Fruit fly (Drosophila melanogaster) whole organism, embryonic: ENCODE results near the gene CCHa2.

Experiments used
- ATbp ChIP-seq: fragments of 200-800 bp; sonication (Bioruptor generic); optimal IDR thresholded peaks from 2 replicates; lab custom pipeline; 2017; ENCODE audit warnings: missing biosample characterization, mild to moderate bottlenecking, missing genetic modification characterization, missing genetic modification reagents
- CG10431 ChIP-seq: fragments of 200-800 bp; sonication (Bioruptor generic); optimal IDR thresholded peaks from 3 replicates; lab custom pipeline; 2018; ENCODE audit warnings: missing biosample characterization, mild to moderate bottlenecking, missing genetic modification characterization
- CG11456 ChIP-seq: fragments of 200-800 bp; sonication (Bioruptor generic); IDR thresholded peaks from 3 replicates; pipeline ENCODE4 v1.3.6; 2022; ENCODE audit warnings: missing biosample characterization, missing genetic modification characterization
- CG12659 ChIP-seq: fragments of 200-800 bp; sonication (Bioruptor generic); optimal IDR thresholded peaks from 3 replicates; lab custom pipeline; 2017; ENCODE audit warnings: mild to moderate bottlenecking, missing biosample characterization, missing genetic modification reagents, missing genetic modification characterization
- CG13287 ChIP-seq: fragments of 200-800 bp; sonication (Bioruptor generic); IDR thresholded peaks from 2 replicates; pipeline ENCODE4 v1.3.6; 2022; ENCODE audit warnings: missing biosample characterization, missing genetic modification characterization; ENCODE audit not compliant: partially characterized antibody
- CG14667 ChIP-seq: fragments of 200-800 bp; sonication (Bioruptor generic); IDR thresholded peaks from 2 replicates; pipeline ENCODE4 v1.3.6; 2022; ENCODE audit warnings: missing biosample characterization, missing genetic modification characterization
- CG15011 ChIP-seq: fragments of 200-800 bp; sonication (Bioruptor generic); optimal IDR thresholded peaks from 3 replicates; lab custom pipeline; 2018; ENCODE audit warnings: missing biosample characterization, mild to moderate bottlenecking, missing genetic modification characterization
- CG15269 ChIP-seq: fragments of 200-800 bp; sonication (Bioruptor generic); optimal IDR thresholded peaks from 2 replicates; lab custom pipeline; 2018; ENCODE audit warnings: missing biosample characterization, mild to moderate bottlenecking, missing genetic modification characterization, moderate library complexity
- CG16863 ChIP-seq: fragments of 200-800 bp; sonication (Bioruptor generic); optimal IDR thresholded peaks from 3 replicates; lab custom pipeline; 2016; ENCODE audit warnings: missing biosample characterization, missing genetic modification characterization
- CG17186 ChIP-seq: fragments of 200-800 bp; sonication (Bioruptor generic); optimal IDR thresholded peaks from 3 replicates; lab custom pipeline; 2017; ENCODE audit warnings: missing biosample characterization, missing genetic modification reagents, missing genetic modification characterization
- CG17612 ChIP-seq: fragments of 200-800 bp; sonication (Bioruptor generic); IDR thresholded peaks from 2 replicates; pipeline ENCODE4 v1.3.6; 2022; ENCODE audit warnings: missing biosample characterization, missing genetic modification characterization
- CG18619 ChIP-seq: fragments of 200-800 bp; sonication (Bioruptor generic); optimal IDR thresholded peaks from 3 replicates; lab custom pipeline; 2017; ENCODE audit warnings: missing biosample characterization, mild to moderate bottlenecking, missing genetic modification characterization
- CG2678 ChIP-seq: fragments of 200-800 bp; sonication (Bioruptor generic); optimal IDR thresholded peaks from 3 replicates; lab custom pipeline; 2019; ENCODE audit warnings: missing biosample characterization, mild to moderate bottlenecking, missing genetic modification characterization, moderate library complexity
- CG2889 ChIP-seq: fragments of 200-800 bp; sonication (Bioruptor generic); IDR thresholded peaks from 3 replicates; pipeline ENCODE4 v1.3.6; 2022; ENCODE audit warnings: missing biosample characterization, missing genetic modification characterization
- CG31441 ChIP-seq: fragments of 200-800 bp; sonication (Bioruptor generic); IDR thresholded peaks from 2 replicates; pipeline ENCODE4 v1.3.6; 2022; ENCODE audit warnings: missing biosample characterization, missing genetic modification characterization
- CG33213 ChIP-seq: fragments of 200-800 bp; sonication (Bioruptor generic); optimal IDR thresholded peaks from 3 replicates; lab custom pipeline; 2016; ENCODE audit warnings: missing biosample characterization, missing genetic modification characterization
- CG34422 ChIP-seq: fragments of 200-800 bp; sonication (Bioruptor generic); IDR thresholded peaks from 3 replicates; pipeline ENCODE4 v1.3.6; 2022; ENCODE audit warnings: missing biosample characterization, missing genetic modification characterization
- CG3838 ChIP-seq: fragments of 200-800 bp; sonication (Bioruptor generic); optimal IDR thresholded peaks from 3 replicates; lab custom pipeline; 2016; ENCODE audit warnings: missing biosample characterization, missing genetic modification characterization
- CG4730 ChIP-seq: fragments of 200-800 bp; sonication (Bioruptor generic); IDR thresholded peaks from 2 replicates; pipeline ENCODE4 v1.3.6; 2022; ENCODE audit warnings: missing biosample characterization, missing genetic modification characterization
- CG7928 ChIP-seq: fragments of 200-800 bp; sonication (Bioruptor generic); optimal IDR thresholded peaks from 2 replicates; lab custom pipeline; 2017; ENCODE audit warnings: missing biosample characterization, mild to moderate bottlenecking, missing genetic modification characterization
- CG8281 ChIP-seq: fragments of 200-800 bp; sonication (Bioruptor generic); optimal IDR thresholded peaks from 2 replicates; lab custom pipeline; 2018; ENCODE audit warnings: missing biosample characterization, mild to moderate bottlenecking, missing genetic modification characterization, moderate library complexity
- D19A ChIP-seq: fragments of 200-800 bp; optimal IDR thresholded peaks from 3 replicates; lab custom pipeline; 2019; ENCODE audit warnings: missing biosample characterization, mild to moderate bottlenecking, missing genetic modification characterization, moderate library complexity
- Dp ChIP-seq: fragments of 200-800 bp; sonication (Bioruptor generic); optimal IDR thresholded peaks from 2 replicates; lab custom pipeline; 2018; ENCODE audit warnings: missing biosample characterization, mild to moderate bottlenecking, missing genetic modification characterization, moderate library complexity
- HLH54F ChIP-seq: fragments of 200-800 bp; sonication (Bioruptor generic); optimal IDR thresholded peaks from 3 replicates; lab custom pipeline; 2016; ENCODE audit warnings: missing biosample characterization, missing genetic modification characterization
- Max ChIP-seq: fragments of 200-800 bp; sonication (Bioruptor generic); optimal IDR thresholded peaks from 2 replicates; lab custom pipeline; 2016; ENCODE audit warnings: missing biosample characterization, mild to moderate bottlenecking, missing genetic modification characterization
- NC2β ChIP-seq: fragments of 200-800 bp; sonication (Bioruptor generic); optimal IDR thresholded peaks from 2 replicates; lab custom pipeline; 2016; ENCODE audit warnings: missing biosample characterization, missing genetic modification characterization
- Opbp ChIP-seq: fragments of 200-800 bp; sonication (Bioruptor generic); IDR thresholded peaks from 3 replicates; pipeline ENCODE4 v1.3.6; 2022; ENCODE audit warnings: missing biosample characterization, missing genetic modification characterization; ENCODE audit not compliant: partially characterized antibody
- Rfx ChIP-seq: fragments of 200-800 bp; sonication (Bioruptor generic); IDR thresholded peaks from 2 replicates; pipeline ENCODE4 v1.3.6; 2022; ENCODE audit warnings: missing biosample characterization, missing genetic modification characterization
- Sox102F ChIP-seq: fragments of 200-800 bp; sonication (Bioruptor generic); optimal IDR thresholded peaks from 2 replicates; lab custom pipeline; 2018; ENCODE audit warnings: missing biosample characterization, mild to moderate bottlenecking, missing genetic modification characterization, moderate library complexity
- Spps ChIP-seq: fragments of 200-800 bp; sonication (Bioruptor generic); optimal IDR thresholded peaks from 2 replicates; lab custom pipeline; 2018; ENCODE audit warnings: missing biosample characterization, mild to moderate bottlenecking, missing genetic modification characterization
- Tbp ChIP-seq: fragments of >200 bp; optimal IDR thresholded peaks from 2 replicates; lab custom pipeline; 2018; ENCODE audit warnings: missing biosample characterization, missing genetic modification characterization
- abd-A ChIP-seq: fragments of 200-800 bp; sonication (Bioruptor generic); optimal IDR thresholded peaks from 3 replicates; lab custom pipeline; 2019; ENCODE audit warnings: missing biosample characterization, mild to moderate bottlenecking, missing genetic modification characterization, moderate library complexity
- amos ChIP-seq: fragments of 200-800 bp; sonication (Bioruptor generic); IDR thresholded peaks from 2 replicates; pipeline ENCODE4 v1.3.6; 2022; ENCODE audit warnings: missing biosample characterization, missing genetic modification characterization; ENCODE audit not compliant: partially characterized antibody
- cas ChIP-seq: fragments of 200-800 bp; sonication (Bioruptor generic); IDR thresholded peaks from 2 replicates; pipeline ENCODE4 v1.3.6; 2022; ENCODE audit warnings: missing biosample characterization, missing genetic modification characterization
- chm ChIP-seq: fragments of 200-800 bp; sonication (Bioruptor generic); IDR thresholded peaks from 2 replicates; pipeline ENCODE4 v1.3.6; 2022; ENCODE audit warnings: missing biosample characterization, missing genetic modification characterization
- chn ChIP-seq: fragments of 200-800 bp; sonication (Bioruptor generic); optimal IDR thresholded peaks from 2 replicates; lab custom pipeline; 2016; ENCODE audit warnings: missing biosample characterization, missing genetic modification characterization
- ci ChIP-seq: fragments of 200-800 bp; sonication (Bioruptor generic); IDR thresholded peaks from 3 replicates; pipeline ENCODE4 v1.3.6; 2022; ENCODE audit warnings: missing biosample characterization, missing genetic modification characterization
- dati ChIP-seq: fragments of 200-800 bp; sonication (Bioruptor generic); IDR thresholded peaks from 2 replicates; pipeline ENCODE4 v1.3.6; 2022; ENCODE audit warnings: missing biosample characterization, missing genetic modification characterization
- dmrt11E ChIP-seq: fragments of 200-800 bp; sonication (Bioruptor generic); optimal IDR thresholded peaks from 3 replicates; lab custom pipeline; 2018; ENCODE audit warnings: missing biosample characterization, mild to moderate bottlenecking, missing genetic modification characterization, moderate library complexity
- gcm ChIP-seq: fragments of 200-800 bp; sonication (Bioruptor generic); optimal IDR thresholded peaks from 2 replicates; lab custom pipeline; 2019; ENCODE audit warnings: missing biosample characterization, mild to moderate bottlenecking, missing genetic modification characterization, moderate library complexity
- jumu ChIP-seq: fragments of 200-800 bp; sonication (Bioruptor generic); optimal IDR thresholded peaks from 3 replicates; lab custom pipeline; 2016; ENCODE audit warnings: missing biosample characterization, missing genetic modification characterization
- lov ChIP-seq, 2 experiments: fragments of 200-800 bp in 1 of 2; fragments of >200 bp in 1 of 2; sonication (Bioruptor generic) in 1 of 2; IDR thresholded peaks in 1 of 2; optimal IDR thresholded peaks in 1 of 2; 2 replicates in 1 of 2; 3 replicates in 1 of 2; pipeline versions ENCODE4 v1.3.6 to Lab custom; 2017 to 2022; ENCODE audit warnings: missing biosample characterization in 1 of 2, missing genetic modification characterization in 1 of 2
- nerfin-2 ChIP-seq: fragments of 200-800 bp; sonication (Bioruptor generic); IDR thresholded peaks from 2 replicates; pipeline ENCODE4 v1.3.6; 2022; ENCODE audit warnings: missing biosample characterization, missing genetic modification characterization; ENCODE audit not compliant: partially characterized antibody
- onecut ChIP-seq: fragments of 200-800 bp; sonication (Bioruptor generic); IDR thresholded peaks from 2 replicates; pipeline ENCODE4 v1.3.6; 2022; ENCODE audit warnings: missing biosample characterization, missing genetic modification characterization
- phol ChIP-seq: fragments of 200-800 bp; sonication (Bioruptor generic); optimal IDR thresholded peaks from 3 replicates; lab custom pipeline; 2018; ENCODE audit warnings: missing biosample characterization, mild to moderate bottlenecking, missing genetic modification characterization, moderate library complexity
- ro ChIP-seq: fragments of 200-800 bp; sonication (Bioruptor generic); IDR thresholded peaks from 2 replicates; pipeline ENCODE4 v1.3.6; 2022; ENCODE audit warnings: missing biosample characterization, missing genetic modification characterization
- row ChIP-seq: fragments of 200-800 bp; sonication (Bioruptor generic); IDR thresholded peaks from 3 replicates; pipeline ENCODE4 v1.3.6; 2022; ENCODE audit warnings: missing biosample characterization, missing genetic modification characterization
- sna ChIP-seq: fragments of 200-800 bp; sonication (Bioruptor generic); IDR thresholded peaks from 2 replicates; pipeline ENCODE4 v1.3.6; 2022; ENCODE audit warnings: missing biosample characterization, missing genetic modification characterization; ENCODE audit not compliant: partially characterized antibody
- sqz ChIP-seq: fragments of 200-800 bp; sonication (Bioruptor generic); optimal IDR thresholded peaks from 3 replicates; lab custom pipeline; 2018; ENCODE audit warnings: missing biosample characterization, mild to moderate bottlenecking, missing genetic modification characterization

Gene CCHa2

dm6 chr3R:13381744-13382435, 13.1 kb downstream of the CCHa2 start, which contains the start of the genes mRpS21 and Droj2 (continued):
- TF ChIP-seq CG11456 (0 out of 3 replicates have a peak, but pooled peaks have one; percentile 32), CG2889 (GFP tag; lab: Robert Waterston, UW) (no peak), Dp (GFP tag; lab: Kevin White, UChicago) (peak; percentile 37), CG4730 (GFP tag; lab: Robert Waterston, UW) (no peak), row (GFP tag; lab: Robert Waterston, UW) (peak; percentile 88), CG10431 (GFP tag; lab: Kevin White, UChicago) (peak; percentile 29), CG16863 (GFP tag; lab: Kevin White, UChicago) (peak; percentile 6), amos (GFP tag; lab: Robert Waterston, UW) (peak; percentile 28; the same call in 1 of the 2 replicates), ro (GFP tag; lab: Robert Waterston, UW) (no peak), dmrt11E (tag; lab: Kevin White, UChicago) (peak; percentile 54), CG17186 (no peak), chm (no peak), CG7928 (GFP tag; lab: Kevin White, UChicago) (peak; percentile 89), gcm (GFP tag; lab: Kevin White, UChicago) (no peak), ci (GFP tag; lab: Robert Waterston, UW) (0 out of 3 replicates have a peak, but pooled peaks have one; percentile 48), nerfin-2 (no peak), chn (peak; percentile 18), CG13287 (GFP tag; lab: Robert Waterston, UW) (peak; percentile 48), CG15011 (GFP tag; lab: Kevin White, UChicago) (no peak), lov (optimal IDR thresholded peaks at IDR 0.05; lab: Kevin White, UChicago) (no peak), lov (GFP tag; IDR thresholded peaks at IDR 0.05; lab: Robert Waterston, UW) (no peak), CG33213 (GFP tag; lab: Kevin White, UChicago) (peak; percentile 28), cas (GFP tag; lab: Robert Waterston, UW) (no peak), CG2678 (tag; lab: Kevin White, UChicago) (peak; percentile 65), Max (peak; percentile 25), CG15269 (peak; percentile 46), CG17612 (GFP tag; lab: Robert Waterston, UW) (no peak), Rfx (peak; percentile 64), CG3838 (GFP tag; lab: Kevin White, UChicago) (peak; percentile 8), CG8281 (tag; lab: Kevin White, UChicago) (no peak), NC2β (GFP tag; lab: Kevin White, UChicago) (peak; percentile 21), jumu (GFP tag; lab: Kevin White, UChicago) (no peak), sqz (GFP tag; lab: Kevin White, UChicago) (no peak), dati (GFP tag; lab: Robert Waterston, UW) (no peak), CG31441 (GFP tag; lab: Robert Waterston, UW) (peak; percentile 69), D19A (tag; lab: Kevin White, UChicago) (peak; percentile 20), CG34422 (GFP tag; lab: Robert Waterston, UW) (peak; percentile 65; the same call in 2 of the 3 replicates), phol (tag; lab: Kevin White, UChicago) (peak; percentile 84), onecut (GFP tag; lab: Robert Waterston, UW) (no peak), abd-A (no peak), CG12659 (GFP tag; lab: Kevin White, UChicago) (peak; percentile 85), CG14667 (GFP tag; lab: Robert Waterston, UW) (no peak), CG18619 (GFP tag; lab: Kevin White, UChicago) (peak; percentile 15), Spps (tag; lab: Kevin White, UChicago) (no peak), Tbp (GFP tag; lab: Kevin White, UChicago) (peak; percentile 20), Opbp (no peak), HLH54F (GFP tag; lab: Kevin White, UChicago) (peak; percentile 49), Sox102F (GFP tag; lab: Kevin White, UChicago) (no peak), ATbp (GFP tag; lab: Kevin White, UChicago) (no peak), sna (GFP tag; lab: Robert Waterston, UW) (no peak)
